Fruit fly (Drosophila melanogaster): ENCODE measurements around the gene Remo.
A peak's percentile ranks its signal among the peaks of the same experiment; 100 is the strongest.

Remo gene

DNA sequence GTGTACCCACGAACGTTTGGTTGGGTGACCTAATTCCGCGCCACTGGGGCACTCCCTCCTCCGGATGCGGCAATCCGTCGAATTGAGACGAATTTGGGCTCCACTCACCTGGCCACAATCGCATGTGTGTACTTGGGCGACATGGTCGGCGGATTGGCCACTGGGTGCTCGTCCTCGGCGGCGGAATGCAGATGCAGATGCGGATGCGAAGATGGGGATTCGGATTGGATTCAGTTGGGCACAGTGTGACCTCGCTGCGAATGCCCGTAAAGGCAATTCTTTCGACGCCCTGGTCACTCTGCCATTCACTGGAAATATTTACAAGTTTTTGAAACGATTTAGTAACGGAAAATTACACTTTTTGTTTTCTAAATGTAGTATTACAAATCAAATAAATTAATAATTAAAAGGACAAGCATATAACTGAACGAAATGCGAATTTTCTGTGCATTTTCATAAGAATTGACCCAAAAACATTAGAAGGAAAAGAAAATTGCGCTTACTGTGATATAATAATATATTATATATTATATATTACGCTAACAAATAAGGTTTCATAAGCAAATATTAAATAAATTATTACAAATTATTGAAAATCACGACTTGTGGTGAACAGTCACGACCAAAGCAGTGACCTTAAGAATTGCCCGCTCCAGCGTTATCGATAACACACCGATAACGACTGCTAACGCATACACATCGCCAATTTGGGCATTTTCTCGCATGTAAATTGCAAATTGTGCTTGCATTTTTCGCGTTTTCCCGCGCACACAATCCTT is 8.7 kb downstream of the Remo start, which contains the start of gene CG1622 (continued):
- TF ChIP-seq mam (GFP tag; optimal IDR thresholded peaks at IDR 0.05) (no peak), H2.0 (GFP tag; IDR thresholded peaks at IDR 0.05) (no peak), Sin3A (optimal IDR thresholded peaks at IDR 0.05) (no peak), sqz (GFP tag; optimal IDR thresholded peaks at IDR 0.05) (peak; percentile 10), tin (GFP tag; optimal IDR thresholded peaks at IDR 0.05) (no peak), psq (GFP tag; optimal IDR thresholded peaks at IDR 0.05) (no peak), CG8359 (GFP tag; optimal IDR thresholded peaks at IDR 0.05; ENCODE audit: borderline replicate concordance) (no peak), CG6689 (GFP tag; IDR thresholded peaks at IDR 0.05) (no peak), CG34224 (GFP tag; IDR thresholded peaks at IDR 0.05; ENCODE audit: partially characterized antibody) (peak; percentile 41; the same call in 1 of the 3 replicates), CG12659 (GFP tag; optimal IDR thresholded peaks at IDR 0.05) (peak; percentile 59), Eip74EF (GFP tag; optimal IDR thresholded peaks at IDR 0.05) (no peak), kah (GFP tag; optimal IDR thresholded peaks at IDR 0.05) (no peak), Bgb (GFP tag; IDR thresholded peaks at IDR 0.05; ENCODE audit: partially characterized antibody) (peak; percentile 44), phol (tag; optimal IDR thresholded peaks at IDR 0.05) (peak; percentile 28), Nf-YB (GFP tag; optimal IDR thresholded peaks at IDR 0.05) (peak; percentile 7), Aef1 (GFP tag; IDR thresholded peaks at IDR 0.05) (no peak; the same call in 2 of the 3 replicates), chinmo (GFP tag; IDR thresholded peaks at IDR 0.05; ENCODE audit: partially characterized antibody) (0 out of 4 replicates have a peak, but pooled peaks have one; percentile 31), gem (tag; optimal IDR thresholded peaks at IDR 0.05) (no peak), ci (GFP tag; IDR thresholded peaks at IDR 0.05) (0 out of 3 replicates have a peak, but pooled peaks have one; percentile 30), Fer3 (tag; optimal IDR thresholded peaks at IDR 0.05) (peak; percentile 8), CG2116 (GFP tag; optimal IDR thresholded peaks at IDR 0.05) (peak; percentile 58), CG31224 (GFP tag; IDR thresholded peaks at IDR 0.05) (peak; percentile 47; the same call in 1 of the 2 replicates), CG12155 (GFP tag; optimal IDR thresholded peaks at IDR 0.05) (peak; percentile 10), abd-A (tag; optimal IDR thresholded peaks at IDR 0.05) (no peak), Dref (GFP tag; IDR thresholded peaks at IDR 0.05) (peak; percentile 80), prd (optimal IDR thresholded peaks at IDR 0.05) (no peak), prd (GFP tag; IDR thresholded peaks at IDR 0.05) (peak; percentile 61; the same call in 2 of the 3 replicates), CG10267 (tag; optimal IDR thresholded peaks at IDR 0.05) (peak; percentile 35), Abd-B (GFP tag; optimal IDR thresholded peaks at IDR 0.05) (peak; percentile 1), tap (tag; optimal IDR thresholded peaks at IDR 0.05) (no peak), eyg (GFP tag; optimal IDR thresholded peaks at IDR 0.05) (no peak), CG9215 (GFP tag; IDR thresholded peaks at IDR 0.05) (peak; percentile 18; the same call in 1 of the 2 replicates), CG9797 (GFP tag; optimal IDR thresholded peaks at IDR 0.05) (peak; percentile 64), knrl (GFP tag; IDR thresholded peaks at IDR 0.05; ENCODE audit: partially characterized antibody) (0 out of 3 replicates have a peak, but pooled peaks have one; percentile 7), slbo (GFP tag; IDR thresholded peaks at IDR 0.05) (peak; percentile 45; the same call in 1 of the 2 replicates), salm (tag; optimal IDR thresholded peaks at IDR 0.05) (no peak), sd (tag; optimal IDR thresholded peaks at IDR 0.05) (peak; percentile 41), Side (GFP tag; optimal IDR thresholded peaks at IDR 0.05) (no peak), CG13424 (tag; optimal IDR thresholded peaks at IDR 0.05) (peak; percentile 52), Rx (GFP tag; IDR thresholded peaks at IDR 0.05) (no peak), sc (optimal IDR thresholded peaks at IDR 0.05) (no peak), sc (GFP tag; optimal IDR thresholded peaks at IDR 0.05) (no peak), CG11696 (GFP tag; IDR thresholded peaks at IDR 0.05) (no peak), CG18619 (GFP tag; optimal IDR thresholded peaks at IDR 0.05) (no peak), CG8290 (GFP tag; optimal IDR thresholded peaks at IDR 0.05) (peak; percentile 1), CG8290 (tag; optimal IDR thresholded peaks at IDR 0.05) (no peak), CG17186 (GFP tag; optimal IDR thresholded peaks at IDR 0.05) (no peak), CG16813 (GFP tag; IDR thresholded peaks at IDR 0.05; ENCODE audit: partially characterized antibody) (peak; percentile 43; the same call in 1 of the 3 replicates), grau (tag; optimal IDR thresholded peaks at IDR 0.05) (peak; percentile 68)
